Worm (Caenorhabditis elegans) whole organism, mixed stage, embryonic: ENCODE results near the gene F31E3.6.

ENCODE experiments used
- bed-3 ChIP-seq: fragments of 200-800 bp; sonication (Bioruptor generic); optimal IDR thresholded peaks from 3 replicates; lab custom pipeline; 2018; ENCODE audit warnings: mild to moderate bottlenecking, missing genetic modification characterization, moderate library complexity, missing compliant biosample characterization
- blmp-1 ChIP-seq: fragments of 150-350 bp; optimal IDR thresholded peaks from 2 replicates; lab custom pipeline; 2014; ENCODE audit warnings: missing biosample characterization, missing genetic modification characterization
- ceh-39 ChIP-seq: fragments of 150-350 bp; optimal IDR thresholded peaks from 2 replicates; lab custom pipeline; 2014; ENCODE audit warnings: missing biosample characterization, missing genetic modification characterization
- ceh-43 ChIP-seq: fragments of 200-800 bp; sonication (Bioruptor generic); optimal IDR thresholded peaks from 2 replicates; lab custom pipeline; 2018; ENCODE audit warnings: mild to moderate bottlenecking, missing genetic modification characterization, moderate library complexity, missing compliant biosample characterization
- ces-1 ChIP-seq: fragments of 150-350 bp; optimal IDR thresholded peaks from 2 replicates; lab custom pipeline; 2014; ENCODE audit warnings: missing biosample characterization, missing genetic modification reagents, missing genetic modification characterization
- drap-1 ChIP-seq: fragments of 200-800 bp; sonication (Bioruptor generic); optimal IDR thresholded peaks from 3 replicates; lab custom pipeline; 2018; ENCODE audit warnings: mild to moderate bottlenecking, missing genetic modification characterization, missing compliant biosample characterization
- elt-1 ChIP-seq: sonication (generic microtip); optimal IDR thresholded peaks from 2 replicates; lab custom pipeline; 2017; ENCODE audit warnings: missing genetic modification characterization, mild to moderate bottlenecking, missing compliant biosample characterization, antibody characterized with exemption, moderate library complexity, borderline replicate concordance; ENCODE audit not compliant: insufficient read depth
- flh-1 ChIP-seq: fragments of 200-800 bp; sonication (Bioruptor generic); optimal IDR thresholded peaks from 2 replicates; lab custom pipeline; 2018; ENCODE audit warnings: mild to moderate bottlenecking, missing genetic modification characterization, moderate library complexity, missing compliant biosample characterization
- ham-2 ChIP-seq: fragments of 200-800 bp; sonication (Bioruptor generic); optimal IDR thresholded peaks from 2 replicates; lab custom pipeline; 2018; ENCODE audit warnings: mild to moderate bottlenecking, missing genetic modification characterization, missing compliant biosample characterization
- hlh-1 ChIP-seq: fragments of 150-350 bp; optimal IDR thresholded peaks from 2 replicates; lab custom pipeline; 2014; ENCODE audit warnings: missing biosample characterization, missing genetic modification reagents, missing genetic modification characterization
- lin-13 ChIP-seq: fragments of 150-350 bp; optimal IDR thresholded peaks from 2 replicates; lab custom pipeline; 2014; ENCODE audit warnings: missing biosample characterization, missing genetic modification characterization
- lin-32 ChIP-seq: fragments of 200-800 bp; sonication (Bioruptor generic); optimal IDR thresholded peaks from 2 replicates; lab custom pipeline; 2018; ENCODE audit warnings: mild to moderate bottlenecking, missing genetic modification characterization, missing compliant biosample characterization
- lsy-2 ChIP-seq: fragments of 150-350 bp; optimal IDR thresholded peaks from 2 replicates; lab custom pipeline; 2014; ENCODE audit warnings: missing biosample characterization, missing genetic modification characterization
- mab-5 ChIP-seq: fragments of 150-350 bp; optimal IDR thresholded peaks from 2 replicates; lab custom pipeline; 2014; ENCODE audit warnings: missing biosample characterization, missing genetic modification characterization
- mep-1 ChIP-seq: fragments of 150-350 bp; optimal IDR thresholded peaks from 2 replicates; lab custom pipeline; 2017; ENCODE audit warnings: missing biosample characterization, missing genetic modification reagents, missing genetic modification characterization, inconsistent platforms
- mls-2 ChIP-seq: sonication (generic microtip); optimal IDR thresholded peaks from 2 replicates; lab custom pipeline; 2016; ENCODE audit warnings: mild to moderate bottlenecking, missing genetic modification characterization, moderate library complexity, missing compliant biosample characterization
- nhr-2 ChIP-seq: fragments of 150-350 bp; optimal IDR thresholded peaks from 2 replicates; lab custom pipeline; 2014; ENCODE audit warnings: missing biosample characterization, missing genetic modification characterization
- nhr-237 ChIP-seq: fragments of 150-350 bp; optimal IDR thresholded peaks from 2 replicates; lab custom pipeline; 2014; ENCODE audit warnings: missing biosample characterization, missing genetic modification characterization
- nhr-28 ChIP-seq: fragments of 150-350 bp; optimal IDR thresholded peaks from 2 replicates; lab custom pipeline; 2014; ENCODE audit warnings: missing biosample characterization, missing genetic modification characterization
- nhr-76 ChIP-seq: sonication (generic microtip); optimal IDR thresholded peaks from 2 replicates; lab custom pipeline; 2017; ENCODE audit warnings: missing biosample characterization, missing genetic modification characterization
- sem-2 ChIP-seq: fragments of 200-800 bp; sonication (Bioruptor generic); optimal IDR thresholded peaks from 2 replicates; lab custom pipeline; 2018; ENCODE audit warnings: mild to moderate bottlenecking, missing genetic modification characterization, missing compliant biosample characterization
- snpc-4 ChIP-seq: fragments of 150-350 bp; optimal IDR thresholded peaks from 2 replicates; lab custom pipeline; 2014; ENCODE audit warnings: missing biosample characterization, missing genetic modification characterization
- sptf-1 ChIP-seq: sonication (generic microtip); optimal IDR thresholded peaks from 2 replicates; lab custom pipeline; 2017; ENCODE audit warnings: mild to moderate bottlenecking, missing genetic modification characterization, moderate library complexity, missing compliant biosample characterization
- unc-120 ChIP-seq: sonication (generic microtip); optimal IDR thresholded peaks from 2 replicates; lab custom pipeline; 2017; ENCODE audit warnings: missing genetic modification characterization, missing compliant biosample characterization; ENCODE audit not compliant: poor library complexity, severe bottlenecking
- unc-39 ChIP-seq: fragments of 150-350 bp; optimal IDR thresholded peaks from 2 replicates; lab custom pipeline; 2014; ENCODE audit warnings: missing biosample characterization, missing genetic modification characterization
- unc-62 ChIP-seq: fragments of 150-350 bp; optimal IDR thresholded peaks from 2 replicates; lab custom pipeline; 2014; ENCODE audit warnings: missing biosample characterization, missing genetic modification reagents, missing genetic modification characterization
- zip-8 ChIP-seq: fragments of 150-350 bp; optimal IDR thresholded peaks from 2 replicates; lab custom pipeline; 2014; ENCODE audit warnings: missing biosample characterization, missing genetic modification characterization
- ztf-11 ChIP-seq: fragments of 150-350 bp; optimal IDR thresholded peaks from 2 replicates; lab custom pipeline; 2014; ENCODE audit warnings: missing biosample characterization, missing genetic modification characterization

The F31E3.6 gene

DNA sequence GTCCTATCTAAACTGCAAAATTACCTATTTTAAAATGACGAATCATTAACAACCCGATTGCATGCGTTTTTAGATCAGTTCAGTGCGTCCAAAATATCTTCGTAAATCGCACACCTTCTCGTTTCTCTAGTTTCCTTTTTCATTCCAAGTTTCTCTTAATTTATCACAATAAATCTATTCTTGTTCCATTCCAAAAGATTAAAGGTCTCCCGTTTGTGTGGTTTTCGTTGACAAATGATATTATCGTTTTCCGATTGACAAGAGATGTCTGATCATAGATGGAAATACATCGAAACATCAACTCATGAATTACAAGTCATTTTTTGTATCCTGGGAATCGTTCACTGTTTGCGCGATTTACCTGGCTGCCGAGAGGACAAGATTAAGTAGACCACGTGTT is 11.3 kb downstream of the F31E3.6 start:
- TF ChIP-seq elt-1 (no peak), nhr-237 (tag; lab: Kevin White, UChicago) (no peak), sem-2 (GFP tag; lab: Kevin White, UChicago) (no peak), bed-3 (GFP tag; lab: Kevin White, UChicago) (no peak), mab-5 (tag; lab: Kevin White, UChicago) (no peak), unc-120 (tag; lab: Kevin White, UChicago) (no peak), unc-39 (tag; lab: Kevin White, UChicago) (no peak), blmp-1 (tag; lab: Kevin White, UChicago) (no peak), unc-62 (GFP tag; lab: Kevin White, UChicago) (no peak), zip-8 (tag; lab: Kevin White, UChicago) (no peak), flh-1 (GFP tag; lab: Kevin White, UChicago) (no peak), ham-2 (GFP tag; lab: Kevin White, UChicago) (no peak), ztf-11 (tag; lab: Kevin White, UChicago) (no peak), ceh-39 (tag; lab: Kevin White, UChicago) (no peak), sptf-1 (tag; lab: Kevin White, UChicago) (no peak), mls-2 (tag; lab: Kevin White, UChicago) (no peak), hlh-1 (tag; lab: Kevin White, UChicago) (no peak), drap-1 (no peak), lin-32 (GFP tag; lab: Kevin White, UChicago) (no peak), nhr-2 (tag; lab: Kevin White, UChicago) (no peak)

DNA sequence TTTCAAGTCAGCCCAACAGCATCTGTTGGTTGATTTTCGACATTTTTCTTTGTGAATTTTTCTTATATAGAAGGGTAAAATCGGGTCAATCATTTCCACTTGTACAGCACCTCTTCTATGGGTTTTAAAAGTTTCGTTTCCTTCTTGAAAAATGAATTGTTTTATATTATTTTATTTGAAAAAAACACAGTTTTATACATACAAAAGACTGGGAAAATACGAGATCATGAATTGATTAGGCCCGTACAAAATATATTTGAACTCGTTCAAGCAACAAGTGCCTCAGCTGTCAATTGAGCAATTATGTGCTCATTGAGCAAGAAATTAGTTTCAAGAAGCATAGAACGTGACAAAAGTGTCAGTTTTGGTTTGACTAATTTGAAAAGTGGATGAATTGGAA is 20.3 kb downstream of the F31E3.6 start:
- TF ChIP-seq lsy-2 (tag; lab: Kevin White, UChicago), result no peak
- no peak for TF ChIP-seq ceh-39 (tag; lab: Kevin White, UChicago)
- TF ChIP-seq flh-1 (GFP tag; lab: Kevin White, UChicago), result no peak
- no peak for TF ChIP-seq unc-39 (tag; lab: Kevin White, UChicago)
- no peak for TF ChIP-seq zip-8 (tag; lab: Kevin White, UChicago)
- no peak for TF ChIP-seq snpc-4 (tag; lab: Kevin White, UChicago)
- no peak for TF ChIP-seq sem-2 (GFP tag; lab: Kevin White, UChicago)
- no peak for TF ChIP-seq mls-2 (tag; lab: Kevin White, UChicago)
- TF ChIP-seq mep-1 (tag; lab: Kevin White, UChicago), result no peak
- TF ChIP-seq nhr-28 (tag; lab: Kevin White, UChicago), result no peak
- no peak for TF ChIP-seq lin-32 (GFP tag; lab: Kevin White, UChicago)
- TF ChIP-seq, all 35 proteins: peak for 0

DNA sequence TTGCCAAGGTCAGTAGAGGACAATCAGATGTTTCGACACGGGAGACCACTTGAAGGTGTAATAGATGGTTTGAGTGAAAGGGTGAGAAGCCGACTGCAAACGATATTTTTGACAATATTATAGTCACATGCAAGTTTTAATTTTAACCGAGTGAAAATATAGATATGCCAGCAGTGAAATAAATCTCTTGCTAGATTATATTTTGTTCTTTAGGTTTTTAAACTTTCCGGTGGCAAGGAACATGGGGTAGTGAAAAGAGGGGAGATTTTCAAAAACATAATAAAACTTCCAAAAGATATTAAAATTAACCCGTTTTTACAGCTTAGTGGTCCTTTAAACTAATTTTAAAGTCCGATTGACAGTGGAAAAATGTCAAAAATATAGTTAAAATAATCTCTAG is 23.5 kb downstream of the F31E3.6 start, which contains the start of gene C06E8.5:
C06E8.5 (minus strand) TSS at position 101 of the 400 bp plus-strand sequence.
- TF ChIP-seq zip-8 (tag; lab: Kevin White, UChicago) (no peak), ceh-39 (tag; lab: Kevin White, UChicago) (no peak), mab-5 (tag; lab: Kevin White, UChicago) (no peak)

DNA sequence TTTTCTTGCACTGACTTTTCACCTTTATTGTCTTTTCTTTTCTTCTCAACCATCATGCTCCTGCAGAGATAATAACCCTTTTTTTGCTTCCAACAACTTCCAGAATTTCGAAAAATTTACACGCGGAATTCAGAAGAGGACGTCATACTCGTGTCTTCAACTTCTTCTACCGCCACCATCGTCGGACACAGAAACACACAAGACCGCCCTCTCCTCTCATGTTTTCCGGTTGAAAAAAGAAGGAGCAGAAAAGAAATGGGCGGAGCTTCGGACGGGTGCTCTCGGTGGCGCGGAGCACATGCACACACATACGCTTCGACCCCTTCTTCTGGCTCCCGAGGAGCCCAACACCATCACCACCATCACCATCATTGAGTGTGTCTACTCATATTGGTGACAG is 27.0 kb downstream of the F31E3.6 start, which contains the start of gene lgc-38:
lgc-38 (plus strand) TSS at position 301 of the 400 bp plus-strand sequence.
- TF ChIP-seq ham-2 (GFP tag; lab: Kevin White, UChicago) (no peak), nhr-237 (tag; lab: Kevin White, UChicago) (no peak), ceh-43 (GFP tag; lab: Kevin White, UChicago) (no peak), lin-32 (GFP tag; lab: Kevin White, UChicago) (no peak), mab-5 (tag; lab: Kevin White, UChicago) (no peak), mls-2 (tag; lab: Kevin White, UChicago) (no peak), ces-1 (GFP tag; lab: Kevin White, UChicago) (no peak), elt-1 (no peak), nhr-76 (tag; lab: Kevin White, UChicago) (no peak), unc-39 (tag; lab: Kevin White, UChicago) (no peak)

DNA sequence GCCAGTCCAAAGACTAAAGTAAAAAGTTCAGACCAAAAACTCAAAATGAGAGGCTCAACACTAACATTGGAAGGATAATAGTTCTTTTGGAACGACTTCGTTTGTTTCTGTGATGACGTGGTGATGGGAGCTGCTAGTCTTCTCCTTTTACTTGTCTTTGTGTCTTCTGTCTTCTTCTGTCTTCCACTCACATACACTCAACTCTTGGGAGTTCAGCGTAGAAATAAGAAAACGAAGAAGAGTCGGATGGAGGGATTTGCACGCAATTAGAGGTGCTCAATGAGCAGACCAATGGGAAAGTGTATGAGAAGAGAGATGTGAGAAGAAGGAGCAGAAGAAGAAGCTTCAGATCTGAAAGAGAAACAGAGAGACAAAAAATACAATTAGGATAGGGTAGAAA is 30.2 kb downstream of the F31E3.6 start:
- TF ChIP-seq ces-1 (GFP tag; lab: Kevin White, UChicago) (peak; percentile 33), nhr-28 (tag; lab: Kevin White, UChicago) (no peak), lin-13 (tag; lab: Kevin White, UChicago) (no peak), unc-120 (tag; lab: Kevin White, UChicago) (no peak)
